Worm (Caenorhabditis elegans) whole organism, midembryonic: ENCODE results near the gene B0416.3.

ENCODE experiments used
- T22C8.4 ChIP-seq: fragments of 200-800 bp; sonication (Bioruptor generic); IDR thresholded peaks from 2 replicates; pipeline ENCODE4 v1.3.6; 2022; ENCODE audit warnings: missing genetic modification characterization, missing compliant biosample characterization
- cog-1 ChIP-seq: sonication (generic microtip); optimal IDR thresholded peaks from 2 replicates; lab custom pipeline; 2016; ENCODE audit warnings: missing genetic modification characterization, missing compliant biosample characterization
- flt-1 ChIP-seq: fragments of 200-800 bp; sonication (Bioruptor generic); IDR thresholded peaks from 2 replicates; pipeline ENCODE4 v1.3.6; 2022; ENCODE audit warnings: missing genetic modification characterization, missing compliant biosample characterization
- klf-2 ChIP-seq: fragments of 200-800 bp; sonication (Bioruptor generic); conservative IDR thresholded peaks from 2 replicates; pipeline ENCODE4 v1.3.6; 2022; ENCODE audit warnings: missing genetic modification reagents, missing genetic modification characterization, missing compliant biosample characterization
- med-1 ChIP-seq: sonication (generic microtip); optimal IDR thresholded peaks from 2 replicates; lab custom pipeline; 2017; ENCODE audit warnings: missing genetic modification characterization, mild to moderate bottlenecking, missing compliant biosample characterization, antibody characterized with exemption, missing genetic modification reagents; ENCODE audit not compliant: insufficient read depth
- ref-1 ChIP-seq: fragments of 200-800 bp; sonication (Bioruptor generic); conservative IDR thresholded peaks from 2 replicates; pipeline ENCODE4 v1.3.6; 2022; ENCODE audit warnings: missing genetic modification reagents, missing genetic modification characterization, missing compliant biosample characterization
- tab-1 ChIP-seq: fragments of 200-800 bp; sonication (Bioruptor generic); IDR thresholded peaks from 2 replicates; pipeline ENCODE4 v1.3.6; 2022; ENCODE audit warnings: missing genetic modification characterization, missing compliant biosample characterization
- ztf-23 ChIP-seq: fragments of 200-800 bp; sonication (Bioruptor generic); IDR thresholded peaks from 2 replicates; pipeline ENCODE4 v1.3.6; 2022; ENCODE audit warnings: missing genetic modification reagents, missing genetic modification characterization, missing compliant biosample characterization
- ztf-29 ChIP-seq: fragments of 200-800 bp; sonication (Bioruptor generic); IDR thresholded peaks from 2 replicates; pipeline ENCODE4 v1.3.6; 2022; ENCODE audit warnings: missing genetic modification reagents, missing genetic modification characterization, missing compliant biosample characterization

B0416.3 gene

DNA sequence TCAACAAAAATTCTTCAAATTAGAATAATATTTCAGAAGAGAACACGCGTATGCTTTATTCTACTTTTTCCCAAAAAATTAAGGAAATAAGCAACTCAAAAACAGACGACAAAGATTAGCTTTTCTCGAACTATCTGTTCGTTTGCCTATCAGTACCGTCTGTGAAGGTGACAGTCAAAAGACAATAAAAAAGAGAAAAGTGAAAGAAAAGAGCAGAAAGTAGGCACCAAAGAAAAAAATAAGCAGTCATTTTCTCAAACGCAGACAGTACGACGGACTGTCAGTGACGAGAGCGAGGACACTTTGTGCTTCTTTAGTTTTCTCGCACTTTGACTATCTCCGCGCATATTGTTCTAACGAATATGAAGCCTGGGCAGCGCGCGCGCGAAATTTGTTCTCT lies 24.9 kb upstream of the B0416.3 start:
- TF ChIP-seq klf-2 (no peak), med-1 (GFP tag; lab: Kevin White, UChicago) (no peak), tab-1 (GFP tag; lab: Robert Waterston, UW) (no peak), cog-1 (tag; lab: Kevin White, UChicago) (no peak), ztf-29 (GFP tag; lab: Robert Waterston, UW) (no peak), T22C8.4 (GFP tag; lab: Robert Waterston, UW) (no peak), flt-1 (GFP tag; lab: Robert Waterston, UW) (no peak), ztf-23 (GFP tag; lab: Robert Waterston, UW) (no peak), ref-1 (GFP tag; lab: Robert Waterston, UW) (no peak)

DNA sequence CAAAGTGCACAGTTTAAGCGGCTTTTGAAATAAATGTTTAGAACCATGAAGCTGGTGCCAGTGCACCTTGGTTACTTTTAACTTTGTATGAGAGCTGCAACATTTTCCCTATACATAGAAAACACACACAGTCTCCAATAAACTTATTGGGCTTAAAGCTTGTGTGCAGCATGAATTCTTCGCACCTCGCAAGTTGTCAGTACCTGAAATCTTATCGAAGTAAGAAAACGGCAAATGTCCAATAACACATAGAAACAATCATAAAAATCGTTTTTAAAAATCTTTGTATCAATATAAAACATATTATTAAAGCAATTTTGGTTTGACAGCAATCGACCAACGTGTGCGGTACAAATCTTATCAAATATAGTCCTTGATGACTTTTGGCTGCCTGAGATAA lies 23.1 kb upstream of the B0416.3 start:
- TF ChIP-seq med-1 (GFP tag; lab: Kevin White, UChicago) (no peak), flt-1 (GFP tag; lab: Robert Waterston, UW) (no peak), ztf-29 (GFP tag; lab: Robert Waterston, UW) (no peak), ref-1 (GFP tag; lab: Robert Waterston, UW) (no peak), T22C8.4 (GFP tag; lab: Robert Waterston, UW) (no peak), ztf-23 (GFP tag; lab: Robert Waterston, UW) (no peak), cog-1 (tag; lab: Kevin White, UChicago) (no peak), klf-2 (no peak), tab-1 (GFP tag; lab: Robert Waterston, UW) (no peak)

DNA sequence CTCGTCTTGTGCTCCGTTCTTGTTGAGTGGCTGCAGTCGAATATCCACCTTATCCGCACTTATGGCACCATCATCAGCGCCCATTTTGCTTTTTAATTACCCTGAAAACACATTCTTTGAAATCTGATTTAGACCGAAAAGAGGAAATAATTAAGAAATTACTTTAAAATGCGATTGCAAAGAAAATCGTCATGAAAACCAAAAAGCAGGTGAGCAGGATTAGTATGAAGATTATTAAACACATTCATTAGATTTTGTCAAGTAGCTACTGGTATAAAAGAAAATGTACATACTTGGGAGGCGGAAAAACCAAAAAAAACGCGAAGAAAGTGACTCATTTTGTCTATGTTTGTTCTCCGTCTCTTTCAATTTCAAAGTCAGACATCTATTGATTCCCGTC lies 20.7 kb upstream of the B0416.3 start, which contains the start of gene B0416.5:
Gene B0416.5 (minus strand): TSS at position 101 of the 400 bp plus-strand sequence.
- TF ChIP-seq ref-1 (GFP tag; lab: Robert Waterston, UW) (no peak), klf-2 (no peak), cog-1 (tag; lab: Kevin White, UChicago) (no peak), T22C8.4 (GFP tag; lab: Robert Waterston, UW) (no peak), med-1 (GFP tag; lab: Kevin White, UChicago) (no peak), tab-1 (GFP tag; lab: Robert Waterston, UW) (no peak), ztf-29 (GFP tag; lab: Robert Waterston, UW) (no peak), flt-1 (GFP tag; lab: Robert Waterston, UW) (no peak)

DNA sequence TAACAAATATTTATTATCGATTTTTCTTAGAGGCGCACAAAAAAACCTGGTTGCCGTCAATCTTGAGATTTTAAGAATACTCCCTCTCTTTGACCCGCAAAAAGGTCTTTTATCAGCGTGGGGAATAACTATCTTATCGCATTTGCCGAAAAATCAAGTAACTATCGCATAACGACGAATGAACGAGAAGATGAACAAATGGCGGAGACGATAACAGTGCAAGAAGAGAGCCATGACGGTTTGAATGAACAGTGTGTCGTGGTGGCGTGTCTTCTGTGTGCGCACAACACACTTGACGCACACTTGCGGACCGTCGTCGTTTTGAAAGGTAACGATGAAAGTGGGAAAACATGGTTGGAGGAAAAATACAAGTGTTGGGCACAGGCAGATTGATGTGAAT lies 19.6 kb upstream of the B0416.3 start:
- TF ChIP-seq flt-1 (GFP tag; lab: Robert Waterston, UW), result no peak
- no peak for TF ChIP-seq T22C8.4 (GFP tag; lab: Robert Waterston, UW)
- no peak for TF ChIP-seq cog-1 (tag; lab: Kevin White, UChicago)
- TF ChIP-seq ztf-23 (GFP tag; lab: Robert Waterston, UW), result no peak
- no peak for TF ChIP-seq tab-1 (GFP tag; lab: Robert Waterston, UW)
- TF ChIP-seq klf-2, result no peak
- no peak for TF ChIP-seq ref-1 (GFP tag; lab: Robert Waterston, UW)
- no peak for TF ChIP-seq ztf-29 (GFP tag; lab: Robert Waterston, UW)
- no peak for TF ChIP-seq med-1 (GFP tag; lab: Kevin White, UChicago)

DNA sequence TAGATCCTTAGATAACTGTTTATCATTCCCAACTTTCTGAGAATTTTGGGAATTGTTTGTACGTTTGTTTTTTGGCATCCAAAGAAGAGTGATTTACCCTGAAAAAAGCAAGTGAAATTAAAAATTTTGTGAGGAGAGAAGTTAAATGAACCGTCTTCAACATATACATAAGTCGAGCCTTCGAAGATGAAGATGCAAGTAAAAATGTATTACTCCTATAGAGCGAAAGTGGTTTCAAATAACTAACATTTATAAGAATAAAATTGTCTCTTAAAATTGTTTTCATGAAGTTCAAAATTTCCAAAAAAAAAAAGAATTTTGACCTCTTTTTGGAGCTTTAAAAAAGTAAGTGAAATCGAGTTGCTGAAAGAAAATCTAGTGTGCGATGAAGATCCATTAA lies 16.9 kb upstream of the B0416.3 start, which contains the start of gene B0416.10:
Gene B0416.10 (minus strand): TSS at position 101 of the 400 bp plus-strand sequence.
- TF ChIP-seq T22C8.4 (GFP tag; lab: Robert Waterston, UW) (no peak), ref-1 (GFP tag; lab: Robert Waterston, UW) (no peak), klf-2 (no peak), cog-1 (tag; lab: Kevin White, UChicago) (no peak), flt-1 (GFP tag; lab: Robert Waterston, UW) (no peak), ztf-23 (GFP tag; lab: Robert Waterston, UW) (no peak), ztf-29 (GFP tag; lab: Robert Waterston, UW) (no peak), tab-1 (GFP tag; lab: Robert Waterston, UW) (no peak)

DNA sequence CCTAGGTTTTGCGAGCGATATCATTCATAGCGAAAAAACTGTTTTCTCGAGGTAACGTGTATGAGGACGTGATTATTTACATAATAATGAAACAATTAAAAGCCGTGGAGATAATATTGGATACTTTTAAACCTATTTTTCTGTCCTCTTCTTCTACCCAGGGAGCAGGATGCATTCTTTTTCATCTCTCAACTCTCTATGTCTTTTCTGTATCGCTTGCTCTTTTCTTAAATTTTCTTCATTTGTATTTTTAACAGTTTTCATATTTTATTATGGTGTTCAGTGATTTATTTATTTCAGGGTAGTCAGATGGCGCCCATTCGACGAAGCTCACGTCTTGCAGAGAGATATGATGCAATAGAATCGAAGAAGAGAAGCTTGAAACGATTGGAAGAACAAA lies 12.8 kb upstream of the B0416.3 start, which contains the start of gene B0416.4:
Gene B0416.4 (plus strand): TSS at position 301 of the 400 bp plus-strand sequence.
- TF ChIP-seq med-1 (GFP tag; lab: Kevin White, UChicago) (no peak), cog-1 (tag; lab: Kevin White, UChicago) (no peak), T22C8.4 (GFP tag; lab: Robert Waterston, UW) (no peak), ref-1 (GFP tag; lab: Robert Waterston, UW) (no peak), ztf-23 (GFP tag; lab: Robert Waterston, UW) (no peak), tab-1 (GFP tag; lab: Robert Waterston, UW) (no peak), flt-1 (GFP tag; lab: Robert Waterston, UW) (no peak), klf-2 (no peak)

DNA sequence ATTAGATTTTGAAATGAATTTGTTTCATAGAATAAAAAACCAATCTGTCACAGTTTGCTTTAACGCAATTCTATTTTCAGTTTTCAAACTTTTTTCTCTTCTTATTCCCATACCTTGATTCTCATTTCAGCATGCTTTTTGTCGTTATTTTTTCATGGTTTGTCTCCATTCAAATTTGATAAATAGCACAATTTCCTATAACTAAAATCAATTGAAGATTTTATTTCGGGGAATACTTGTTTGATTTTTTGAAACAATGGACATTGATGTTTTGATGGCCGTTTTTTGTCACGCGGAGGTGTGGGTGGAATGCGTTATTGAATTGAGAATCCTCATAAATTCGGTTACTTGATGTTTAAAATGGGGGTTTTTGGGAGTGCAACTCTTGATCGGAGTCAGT lies 8.4 kb upstream of the B0416.3 start, which contains the start of gene B0416.11:
Gene B0416.11 (minus strand): TSS at position 101 of the 400 bp plus-strand sequence.
- TF ChIP-seq ref-1 (GFP tag; lab: Robert Waterston, UW) (no peak), klf-2 (no peak), cog-1 (tag; lab: Kevin White, UChicago) (no peak), T22C8.4 (GFP tag; lab: Robert Waterston, UW) (no peak), tab-1 (GFP tag; lab: Robert Waterston, UW) (no peak), med-1 (GFP tag; lab: Kevin White, UChicago) (no peak), ztf-23 (GFP tag; lab: Robert Waterston, UW) (no peak), ztf-29 (GFP tag; lab: Robert Waterston, UW) (no peak), flt-1 (GFP tag; lab: Robert Waterston, UW) (no peak)

DNA sequence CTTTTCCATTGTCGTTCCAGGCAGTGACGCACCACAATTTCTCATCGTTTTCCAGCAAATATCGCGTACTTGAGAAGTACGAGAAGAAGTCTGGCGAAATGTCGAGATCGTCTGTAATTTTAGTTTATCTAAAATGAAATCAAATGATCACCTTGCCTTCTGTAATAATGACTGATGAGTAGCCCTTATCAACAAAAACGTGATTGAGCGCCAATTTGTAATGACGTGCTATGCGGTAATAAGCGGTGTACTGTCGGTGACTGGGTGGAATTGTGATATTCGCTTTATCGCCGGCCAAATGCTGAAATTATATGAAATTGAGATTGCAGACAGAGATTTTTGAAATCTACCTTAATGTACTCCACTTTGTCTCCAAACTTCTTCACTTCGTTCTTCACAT lies 4.0 kb downstream of the B0416.3 start:
- TF ChIP-seq klf-2 (no peak), ztf-29 (GFP tag; lab: Robert Waterston, UW) (no peak), T22C8.4 (GFP tag; lab: Robert Waterston, UW) (no peak), ztf-23 (GFP tag; lab: Robert Waterston, UW) (no peak), med-1 (GFP tag; lab: Kevin White, UChicago) (no peak), tab-1 (GFP tag; lab: Robert Waterston, UW) (no peak), flt-1 (GFP tag; lab: Robert Waterston, UW) (no peak), cog-1 (tag; lab: Kevin White, UChicago) (no peak), ref-1 (GFP tag; lab: Robert Waterston, UW) (no peak)

DNA sequence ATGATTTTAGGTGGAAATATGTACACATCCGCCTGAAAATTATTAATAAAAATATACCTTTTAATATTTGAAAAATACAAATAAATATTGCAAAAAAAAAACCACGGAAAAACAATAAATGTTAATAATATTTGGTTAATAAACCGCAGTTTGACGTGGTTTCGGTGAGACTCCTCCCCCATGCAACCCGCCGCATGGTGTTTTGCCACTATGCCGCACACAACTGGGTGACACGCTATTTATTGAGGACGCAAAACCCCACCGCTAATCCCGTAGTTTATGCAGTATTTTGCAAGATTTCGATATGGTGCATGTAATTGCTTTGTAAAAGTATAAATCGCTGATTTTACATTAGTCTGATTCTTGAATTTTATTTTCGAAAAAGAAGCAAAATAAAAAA lies 5.1 kb downstream of the B0416.3 start, which contains the start of gene gly-13:
Gene gly-13 (minus strand): TSS at position 32 of the 400 bp plus-strand sequence.
- TF ChIP-seq klf-2, result peak; percentile 70; the same call in 1 of the 2 replicates
- TF ChIP-seq cog-1 (tag; lab: Kevin White, UChicago), result peak; percentile 72
- TF ChIP-seq T22C8.4 (GFP tag; lab: Robert Waterston, UW), result no peak; the same call in 1 of the 2 replicates
- peak; percentile 87 for TF ChIP-seq med-1 (GFP tag; lab: Kevin White, UChicago)
- peak; percentile 87 for TF ChIP-seq flt-1 (GFP tag; lab: Robert Waterston, UW)
- TF ChIP-seq ztf-29 (GFP tag; lab: Robert Waterston, UW), result no peak
- peak; percentile 82; the same call in 1 of the 2 replicates for TF ChIP-seq tab-1 (GFP tag; lab: Robert Waterston, UW)
- 0 out of 2 replicates have a peak, but pooled peaks have one; percentile 36 for TF ChIP-seq ref-1 (GFP tag; lab: Robert Waterston, UW)
- TF ChIP-seq ztf-23 (GFP tag; lab: Robert Waterston, UW), result peak; percentile 86
